Worm (Caenorhabditis elegans) whole organism, young adult: ENCODE data around the gene C01C10.2.

Experiments used
- B0261.1 ChIP-seq: sonication (generic microtip); optimal IDR thresholded peaks from 2 replicates; lab custom pipeline; 2016; ENCODE audit warnings: mild to moderate bottlenecking, missing genetic modification characterization, moderate library complexity, missing compliant biosample characterization
- C06A6.2 ChIP-seq: fragments of 200-800 bp; sonication (Bioruptor generic); conservative IDR thresholded peaks from 2 replicates; pipeline ENCODE4 v1.3.6; 2022; ENCODE audit warnings: missing genetic modification characterization, missing compliant biosample characterization
- F23B12.7 ChIP-seq: sonication (generic microtip); optimal IDR thresholded peaks from 2 replicates; lab custom pipeline; 2017; ENCODE audit warnings: missing genetic modification characterization, mild to moderate bottlenecking, missing compliant biosample characterization, antibody characterized with exemption, moderate library complexity; ENCODE audit not compliant: insufficient read depth
- F55B11.4 ChIP-seq: sonication (generic microtip); optimal IDR thresholded peaks from 2 replicates; lab custom pipeline; 2016; ENCODE audit warnings: missing compliant biosample characterization, missing genetic modification characterization, borderline replicate concordance; ENCODE audit not compliant: insufficient read depth
- hlh-26 ChIP-seq: fragments of 200-800 bp; sonication (Bioruptor generic); conservative IDR thresholded peaks from 2 replicates; pipeline ENCODE4 v1.3.6; 2022; ENCODE audit warnings: missing genetic modification reagents, missing genetic modification characterization, missing compliant biosample characterization
- mcd-1 ChIP-seq: fragments of 200-800 bp; sonication (Bioruptor generic); IDR thresholded peaks from 2 replicates; pipeline ENCODE4 v1.3.6; 2022; ENCODE audit warnings: missing genetic modification reagents, missing genetic modification characterization, missing compliant biosample characterization
- mel-28 ChIP-seq: sonication (generic microtip); optimal IDR thresholded peaks from 2 replicates; lab custom pipeline; 2016; ENCODE audit warnings: borderline replicate concordance, mild to moderate bottlenecking, missing genetic modification characterization, missing compliant biosample characterization
- snpc-1.3 ChIP-seq: sonication (generic microtip); optimal IDR thresholded peaks from 2 replicates; lab custom pipeline; 2017; ENCODE audit warnings: missing genetic modification characterization, mild to moderate bottlenecking, missing compliant biosample characterization, antibody characterized with exemption, moderate library complexity, missing genotype, missing genetic modification reagents; ENCODE audit not compliant: insufficient read depth
- unc-62 ChIP-seq: fragments of 150-350 bp; optimal IDR thresholded peaks from 2 replicates; lab custom pipeline; 2014; ENCODE audit warnings: missing biosample characterization, missing genetic modification reagents, missing genetic modification characterization

- TF ChIP-seq mcd-1 (GFP tag; lab: Robert Waterston, UW) (no peak), snpc-1.3 (no peak), B0261.1 (tag; lab: Kevin White, UChicago) (no peak), C06A6.2 (GFP tag; lab: Robert Waterston, UW) (no peak), F23B12.7 (no peak), hlh-26 (GFP tag; lab: Robert Waterston, UW) (no peak), mel-28 (no peak), unc-62 (no peak), F55B11.4 (tag; lab: Kevin White, UChicago) (no peak)
Observed at ce11 chrX:7404551-7404950, 33.4 kb downstream of the C01C10.2 start.
